Worm (Caenorhabditis elegans): ENCODE data around the gene arrd-9.

DNA sequence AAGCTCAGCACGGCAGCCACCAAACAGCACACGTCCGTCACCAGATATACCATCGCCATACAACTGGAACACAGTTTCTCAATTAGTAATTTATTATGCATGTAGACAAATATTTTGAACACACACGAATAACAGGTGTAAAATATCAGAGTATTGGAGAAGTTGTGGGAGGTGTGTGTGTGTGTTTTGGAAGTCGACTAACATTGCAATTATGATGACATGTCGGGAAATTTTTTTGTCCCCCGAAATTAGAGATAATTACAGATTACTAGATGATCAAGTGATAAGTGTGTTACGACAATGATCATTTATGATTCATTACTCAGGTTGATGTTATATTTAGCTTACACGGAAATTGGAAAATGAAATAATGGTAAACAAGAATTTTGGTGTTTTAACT is 51.0 kb downstream of the arrd-9 start, which contains the start of gene Y57A10C.8:
- no peak for TF ChIP-seq tab-1 (GFP tag; IDR thresholded peaks at IDR 0.05)
- TF ChIP-seq T22C8.4 (GFP tag; IDR thresholded peaks at IDR 0.05), result no peak
- no peak for TF ChIP-seq ztf-29 (GFP tag; IDR thresholded peaks at IDR 0.05)
- no peak for TF ChIP-seq cog-1 (tag; optimal IDR thresholded peaks at IDR 0.05)
- TF ChIP-seq klf-2 (GFP tag; conservative IDR thresholded peaks at IDR 0.05), result no peak
